Worm (Caenorhabditis elegans) whole organism, L3 larva: ENCODE data around the gene psd-1.

ENCODE experiments used
- pha-4 ChIP-seq: fragments of 150-350 bp; optimal IDR thresholded peaks from 2 replicates; lab custom pipeline; 2014; ENCODE audit warnings: missing biosample characterization, missing genetic modification reagents, missing genetic modification characterization
- snpc-4 ChIP-seq: fragments of 150-350 bp; optimal IDR thresholded peaks from 2 replicates; lab custom pipeline; 2014; ENCODE audit warnings: missing biosample characterization, missing genetic modification characterization

- no peak for TF ChIP-seq snpc-4 (tag; lab: Kevin White, UChicago)
- no peak for TF ChIP-seq pha-4 (tag; lab: Kevin White, UChicago)
Observed at ce11 chrIII:7299466-7299865, 24.3 kb upstream of the psd-1 start, which contains the start of the genes B0361.14 and B0361.9.
